Worm (Caenorhabditis elegans): Measurements from ENCODE around the gene T04A8.18.

T04A8.18 gene

ce11 chrIII:4754001-4754561 is 45.1 kb downstream of the T04A8.18 start, which contains the start of the genes rps-0 and rbg-3:
TSS of gene rps-0 (minus strand) at chrIII:4754051.
TSS of gene rbg-3 (plus strand) at chrIII:4754424.
- peak; percentile 57 for TF ChIP-seq ceh-82 (tag; optimal IDR thresholded peaks at IDR 0.05)
- TF ChIP-seq mbf-1 (tag; optimal IDR thresholded peaks at IDR 0.05), result no peak
- no peak for TF ChIP-seq ztf-1 (GFP tag; conservative IDR thresholded peaks at IDR 0.05)
- TF ChIP-seq nhr-11 (tag; optimal IDR thresholded peaks at IDR 0.05), result no peak
- TF ChIP-seq nhr-6 (tag; optimal IDR thresholded peaks at IDR 0.05), result peak; percentile 91
- TF ChIP-seq mdl-1 (tag; optimal IDR thresholded peaks at IDR 0.05), result peak in 1 of 2 experiments; percentile 45
- peak; percentile 64 for TF ChIP-seq ama-1 (optimal IDR thresholded peaks at IDR 0.05)
- TF ChIP-seq skn-1 (tag; optimal IDR thresholded peaks at IDR 0.05), result peak; percentile 79
- peak; percentile 73 for TF ChIP-seq ZK546.5 (tag; optimal IDR thresholded peaks at IDR 0.05)
- no peak for TF ChIP-seq nhr-23 (tag; optimal IDR thresholded peaks at IDR 0.05)
- TF ChIP-seq nhr-12 (tag; optimal IDR thresholded peaks at IDR 0.05), result no peak
- TF ChIP-seq lin-13 (GFP tag; optimal IDR thresholded peaks at IDR 0.05), result peak; percentile 94
- TF ChIP-seq blmp-1 (tag; optimal IDR thresholded peaks at IDR 0.05; ENCODE audit: insufficient read depth), result peak; percentile 69
- TF ChIP-seq elt-3 (tag; optimal IDR thresholded peaks at IDR 0.05), result no peak
- TF ChIP-seq nhr-129 (tag; optimal IDR thresholded peaks at IDR 0.05), result peak; percentile 94
- TF ChIP-seq mab-5 (tag; optimal IDR thresholded peaks at IDR 0.05), result peak; percentile 85
- peak; percentile 27 for TF ChIP-seq zag-1 (tag; optimal IDR thresholded peaks at IDR 0.05)
- TF ChIP-seq F13H6.1 (tag; optimal IDR thresholded peaks at IDR 0.05), result peak; percentile 86
- peak; percentile 93 for TF ChIP-seq gmeb-1 (tag; optimal IDR thresholded peaks at IDR 0.05)
- no peak for TF ChIP-seq dmd-4 (tag; optimal IDR thresholded peaks at IDR 0.05)
- TF ChIP-seq unc-55 (GFP tag; optimal IDR thresholded peaks at IDR 0.05), result peak; percentile 97
- peak; percentile 44 for TF ChIP-seq snpc-4 (tag; optimal IDR thresholded peaks at IDR 0.05)
- peak; percentile 92 for TF ChIP-seq fos-1 (tag; optimal IDR thresholded peaks at IDR 0.05)
- peak; percentile 91 for TF ChIP-seq sem-4 (tag; optimal IDR thresholded peaks at IDR 0.05)
- peak; percentile 95 for TF ChIP-seq sma-3 (GFP tag; optimal IDR thresholded peaks at IDR 0.05)
- peak; percentile 80 for TF ChIP-seq egl-27 (tag; optimal IDR thresholded peaks at IDR 0.05)
- peak; percentile 51 for TF ChIP-seq nhr-77 (tag; optimal IDR thresholded peaks at IDR 0.05)
- TF ChIP-seq alr-1 (tag; optimal IDR thresholded peaks at IDR 0.05), result no peak
- peak; percentile 94 for TF ChIP-seq crh-2 (tag; optimal IDR thresholded peaks at IDR 0.05)
- TF ChIP-seq sma-9 (GFP tag; optimal IDR thresholded peaks at IDR 0.05), result peak; percentile 89
- no peak for TF ChIP-seq sma-9 (tag; optimal IDR thresholded peaks at IDR 0.05)
- TF ChIP-seq C34F6.9 (tag; optimal IDR thresholded peaks at IDR 0.05), result peak; percentile 97
- TF ChIP-seq unc-39 (tag; optimal IDR thresholded peaks at IDR 0.05), result no peak
- TF ChIP-seq nhr-25 (tag; optimal IDR thresholded peaks at IDR 0.05), result peak; percentile 95
- peak; percentile 93 for TF ChIP-seq nhr-21 (tag; optimal IDR thresholded peaks at IDR 0.05)
- TF ChIP-seq ceh-16 (tag; optimal IDR thresholded peaks at IDR 0.05), result peak; percentile 68
- no peak for TF ChIP-seq nhr-237 (tag; optimal IDR thresholded peaks at IDR 0.05)
- TF ChIP-seq aly-2 (tag; optimal IDR thresholded peaks at IDR 0.05), result no peak
- TF ChIP-seq elt-1 (tag; optimal IDR thresholded peaks at IDR 0.05), result no peak
- TF ChIP-seq lsy-2 (tag; optimal IDR thresholded peaks at IDR 0.05), result peak; percentile 91 to 98
- TF ChIP-seq Y55F3AM.14 (GFP tag; optimal IDR thresholded peaks at IDR 0.05), result no peak
- no peak for TF ChIP-seq peb-1 (tag; optimal IDR thresholded peaks at IDR 0.05)
- no peak for TF ChIP-seq ztf-11 (tag; optimal IDR thresholded peaks at IDR 0.05)
- peak; percentile 97 for TF ChIP-seq R02D3.7 (tag; optimal IDR thresholded peaks at IDR 0.05)
- peak; percentile 80 for TF ChIP-seq ztf-4 (tag; optimal IDR thresholded peaks at IDR 0.05)
- peak; percentile 89 for TF ChIP-seq lin-11 (tag; optimal IDR thresholded peaks at IDR 0.05)
- no peak for TF ChIP-seq nhr-10 (tag; optimal IDR thresholded peaks at IDR 0.05)
- TF ChIP-seq unc-62 (GFP tag; optimal IDR thresholded peaks at IDR 0.05), result peak; percentile 28
- TF ChIP-seq lin-39 (tag; optimal IDR thresholded peaks at IDR 0.05), result no peak
